Fruit fly (Drosophila melanogaster) whole organism, embryonic: Measurements from ENCODE around the gene CG31287.

Source experiments
- Bdp1 ChIP-seq: fragments of 200-800 bp; sonication (Bioruptor generic); optimal IDR thresholded peaks from 3 replicates; lab custom pipeline; 2016; ENCODE audit warnings: missing biosample characterization, missing genetic modification characterization
- Bgb ChIP-seq: fragments of 200-800 bp; sonication (Bioruptor generic); IDR thresholded peaks from 2 replicates; pipeline ENCODE4 v1.3.6; 2022; ENCODE audit warnings: missing biosample characterization, missing genetic modification characterization; ENCODE audit not compliant: partially characterized antibody
- CG10431 ChIP-seq: fragments of 200-800 bp; sonication (Bioruptor generic); optimal IDR thresholded peaks from 3 replicates; lab custom pipeline; 2018; ENCODE audit warnings: missing biosample characterization, mild to moderate bottlenecking, missing genetic modification characterization
- CG11093 ChIP-seq: fragments of 200-800 bp; sonication (Bioruptor generic); IDR thresholded peaks from 3 replicates; pipeline ENCODE4 v1.3.6; 2022; ENCODE audit warnings: missing biosample characterization, missing genetic modification characterization
- CG11696 ChIP-seq: fragments of 200-800 bp; sonication (Bioruptor generic); IDR thresholded peaks from 2 replicates; pipeline ENCODE4 v1.3.6; 2022; ENCODE audit warnings: missing biosample characterization, missing genetic modification characterization
- CG14014 ChIP-seq: fragments of 200-800 bp; sonication (Bioruptor generic); IDR thresholded peaks from 2 replicates; pipeline ENCODE4 v1.3.6; 2022; ENCODE audit warnings: missing biosample characterization, missing genetic modification characterization
- CG14667 ChIP-seq: fragments of 200-800 bp; sonication (Bioruptor generic); IDR thresholded peaks from 2 replicates; pipeline ENCODE4 v1.3.6; 2022; ENCODE audit warnings: missing biosample characterization, missing genetic modification characterization
- CG14965 ChIP-seq: fragments of 200-800 bp; sonication (Bioruptor generic); optimal IDR thresholded peaks from 2 replicates; lab custom pipeline; 2016; ENCODE audit warnings: missing biosample characterization, missing genetic modification characterization, borderline replicate concordance
- CG15696 ChIP-seq: fragments of 200-800 bp; sonication (Bioruptor generic); optimal IDR thresholded peaks from 2 replicates; lab custom pipeline; 2019; ENCODE audit warnings: missing biosample characterization, mild to moderate bottlenecking, missing genetic modification characterization, moderate library complexity
- CG17612 ChIP-seq: fragments of 200-800 bp; sonication (Bioruptor generic); IDR thresholded peaks from 2 replicates; pipeline ENCODE4 v1.3.6; 2022; ENCODE audit warnings: missing biosample characterization, missing genetic modification characterization
- CG1792 ChIP-seq: fragments of 200-800 bp; sonication (Bioruptor generic); optimal IDR thresholded peaks from 2 replicates; lab custom pipeline; 2016; ENCODE audit warnings: missing biosample characterization, missing genetic modification characterization
- CG18764 ChIP-seq: fragments of 200-800 bp; sonication (Bioruptor generic); optimal IDR thresholded peaks from 3 replicates; lab custom pipeline; 2016; ENCODE audit warnings: missing biosample characterization, missing genetic modification characterization
- CG2875 ChIP-seq: fragments of 200-800 bp; sonication (Bioruptor generic); optimal IDR thresholded peaks from 2 replicates; lab custom pipeline; 2017; ENCODE audit warnings: missing biosample characterization, mild to moderate bottlenecking, missing genetic modification characterization, missing genetic modification reagents
- CG3065 ChIP-seq: fragments of 200-800 bp; sonication (Bioruptor generic); optimal IDR thresholded peaks from 2 replicates; lab custom pipeline; 2016; ENCODE audit warnings: missing biosample characterization, missing genetic modification characterization
- CG31441 ChIP-seq: fragments of 200-800 bp; sonication (Bioruptor generic); IDR thresholded peaks from 2 replicates; pipeline ENCODE4 v1.3.6; 2022; ENCODE audit warnings: missing biosample characterization, missing genetic modification characterization
- CG33557 ChIP-seq: fragments of 200-800 bp; sonication (Bioruptor generic); optimal IDR thresholded peaks from 2 replicates; lab custom pipeline; 2019; ENCODE audit warnings: missing biosample characterization, mild to moderate bottlenecking, missing genetic modification characterization, moderate library complexity
- CG4854 ChIP-seq: fragments of 200-800 bp; sonication (Bioruptor generic); optimal IDR thresholded peaks from 2 replicates; lab custom pipeline; 2016; ENCODE audit warnings: missing biosample characterization, missing genetic modification characterization, inconsistent platforms
- CG5953 ChIP-seq: fragments of 200-800 bp; sonication (Bioruptor generic); IDR thresholded peaks from 2 replicates; pipeline ENCODE4 v1.3.6; 2022; ENCODE audit warnings: missing biosample characterization, missing genetic modification characterization
- CG6175 ChIP-seq: fragments of 200-800 bp; sonication (Bioruptor generic); IDR thresholded peaks from 3 replicates; pipeline ENCODE4 v1.3.6; 2022; ENCODE audit warnings: missing biosample characterization, missing genetic modification characterization
- CG7839 ChIP-seq: fragments of 200-800 bp; sonication (Bioruptor generic); optimal IDR thresholded peaks from 3 replicates; lab custom pipeline; 2018; ENCODE audit warnings: missing biosample characterization, mild to moderate bottlenecking, missing genetic modification characterization, moderate library complexity
- CG8944 ChIP-seq: fragments of 200-800 bp; sonication (Bioruptor generic); optimal IDR thresholded peaks from 3 replicates; lab custom pipeline; 2016; ENCODE audit warnings: missing biosample characterization, missing genetic modification characterization
- CG9876 ChIP-seq: fragments of 200-800 bp; sonication (Bioruptor generic); optimal IDR thresholded peaks from 2 replicates; lab custom pipeline; 2016; ENCODE audit warnings: missing biosample characterization, missing genetic modification characterization
- Camta ChIP-seq: fragments of 200-800 bp; sonication (Bioruptor generic); optimal IDR thresholded peaks from 2 replicates; lab custom pipeline; 2016; ENCODE audit warnings: missing biosample characterization, missing genetic modification characterization
- Drgx ChIP-seq: fragments of 200-800 bp; sonication (Bioruptor generic); IDR thresholded peaks from 2 replicates; pipeline ENCODE4 v1.3.6; 2022; ENCODE audit warnings: missing biosample characterization, missing genetic modification characterization
- HmgD ChIP-seq: fragments of 200-800 bp; sonication (Bioruptor generic); optimal IDR thresholded peaks from 3 replicates; lab custom pipeline; 2016; ENCODE audit warnings: missing biosample characterization, missing genetic modification characterization
- Mad ChIP-seq: fragments of 200-800 bp; sonication (Bioruptor generic); optimal IDR thresholded peaks from 2 replicates; lab custom pipeline; 2016; ENCODE audit warnings: missing biosample characterization, missing genetic modification characterization
- Opbp ChIP-seq: fragments of 200-800 bp; sonication (Bioruptor generic); IDR thresholded peaks from 3 replicates; pipeline ENCODE4 v1.3.6; 2022; ENCODE audit warnings: missing biosample characterization, missing genetic modification characterization; ENCODE audit not compliant: partially characterized antibody
- PHDP ChIP-seq: fragments of 200-800 bp; sonication (Bioruptor generic); optimal IDR thresholded peaks from 3 replicates; lab custom pipeline; 2018; ENCODE audit warnings: missing biosample characterization, mild to moderate bottlenecking, missing genetic modification characterization, moderate library complexity
- Taf1 ChIP-seq: fragments of 200-800 bp; sonication (Bioruptor generic); IDR thresholded peaks from 2 replicates; pipeline ENCODE4 v1.3.6; 2022; ENCODE audit warnings: missing biosample characterization, missing genetic modification characterization
- Tbp ChIP-seq: fragments of >200 bp; optimal IDR thresholded peaks from 2 replicates; lab custom pipeline; 2018; ENCODE audit warnings: missing biosample characterization, missing genetic modification characterization
- ap ChIP-seq: fragments of 200-800 bp; sonication (Bioruptor generic); IDR thresholded peaks from 2 replicates; pipeline ENCODE4 v1.3.6; 2022; ENCODE audit warnings: missing biosample characterization, missing genetic modification characterization
- ara ChIP-seq: fragments of 200-800 bp; sonication (Bioruptor generic); IDR thresholded peaks from 2 replicates; pipeline ENCODE4 v1.3.6; 2022; ENCODE audit warnings: missing biosample characterization, missing genetic modification characterization
- ase ChIP-seq: fragments of 200-800 bp; sonication (Bioruptor generic); IDR thresholded peaks from 3 replicates; pipeline ENCODE4 v1.3.6; 2022; ENCODE audit warnings: missing biosample characterization, missing genetic modification characterization
- bcd ChIP-seq: fragments of 200-800 bp; sonication (Bioruptor generic); optimal IDR thresholded peaks from 2 replicates; lab custom pipeline; 2017; ENCODE audit warnings: missing biosample characterization, mild to moderate bottlenecking, missing genetic modification characterization
- bigmax ChIP-seq: fragments of 200-800 bp; sonication (Bioruptor generic); optimal IDR thresholded peaks from 2 replicates; lab custom pipeline; 2018; ENCODE audit warnings: missing biosample characterization, mild to moderate bottlenecking, missing genetic modification characterization
- cato ChIP-seq: fragments of 200-800 bp; sonication (Bioruptor generic); optimal IDR thresholded peaks from 2 replicates; lab custom pipeline; 2016; ENCODE audit warnings: missing biosample characterization, missing genetic modification characterization, borderline replicate concordance
- croc ChIP-seq: fragments of 200-800 bp; sonication (Bioruptor generic); conservative IDR thresholded peaks from 3 replicates; pipeline ENCODE4 v1.3.6; 2022; ENCODE audit warnings: missing biosample characterization, missing genetic modification characterization
- dimm ChIP-seq: fragments of 200-800 bp; sonication (Bioruptor generic); IDR thresholded peaks from 2 replicates; pipeline ENCODE4 v1.3.6; 2022; ENCODE audit warnings: missing biosample characterization, missing genetic modification characterization
- ems ChIP-seq: fragments of 200-800 bp; sonication (Bioruptor generic); optimal IDR thresholded peaks from 3 replicates; lab custom pipeline; 2016; ENCODE audit warnings: missing biosample characterization, missing genetic modification characterization
- fd102C ChIP-seq: fragments of 200-800 bp; sonication (Bioruptor generic); optimal IDR thresholded peaks from 2 replicates; lab custom pipeline; 2018; ENCODE audit warnings: missing biosample characterization, mild to moderate bottlenecking, missing genetic modification characterization, moderate library complexity
- fd3F ChIP-seq: fragments of 200-800 bp; sonication (Bioruptor generic); optimal IDR thresholded peaks from 2 replicates; lab custom pipeline; 2018; ENCODE audit warnings: missing biosample characterization, mild to moderate bottlenecking, missing genetic modification characterization, moderate library complexity
- fd64A ChIP-seq: fragments of 200-800 bp; sonication (Bioruptor generic); optimal IDR thresholded peaks from 3 replicates; lab custom pipeline; 2018; ENCODE audit warnings: missing biosample characterization, mild to moderate bottlenecking, missing genetic modification characterization
- fd96Cb ChIP-seq: fragments of 200-800 bp; sonication (Bioruptor generic); optimal IDR thresholded peaks from 2 replicates; lab custom pipeline; 2018; ENCODE audit warnings: missing biosample characterization, mild to moderate bottlenecking, missing genetic modification characterization, moderate library complexity
- hkb ChIP-seq, 2 experiments: fragments of 200-800 bp in 1 of 2; fragments of >200 bp in 1 of 2; sonication (Bioruptor generic) in 1 of 2; IDR thresholded peaks in 1 of 2; optimal IDR thresholded peaks in 1 of 2; 2 replicates each; pipeline versions ENCODE4 v1.3.6 to Lab custom; 2017 to 2022; ENCODE audit warnings: missing biosample characterization in 1 of 2, missing genetic modification characterization in 1 of 2
- klu ChIP-seq: fragments of 200-800 bp; sonication (Bioruptor generic); IDR thresholded peaks from 2 replicates; pipeline ENCODE4 v1.3.6; 2022; ENCODE audit warnings: missing biosample characterization, missing genetic modification characterization
- pum ChIP-seq: fragments of 200-800 bp; sonication (Bioruptor generic); optimal IDR thresholded peaks from 2 replicates; lab custom pipeline; 2016; ENCODE audit warnings: missing biosample characterization, missing genetic modification characterization
- ranshi ChIP-seq: fragments of 200-800 bp; sonication (Bioruptor generic); IDR thresholded peaks from 2 replicates; pipeline ENCODE4 v1.3.6; 2022; ENCODE audit warnings: missing biosample characterization, missing genetic modification characterization
- row ChIP-seq: fragments of 200-800 bp; sonication (Bioruptor generic); IDR thresholded peaks from 3 replicates; pipeline ENCODE4 v1.3.6; 2022; ENCODE audit warnings: missing biosample characterization, missing genetic modification characterization
- tin ChIP-seq: fragments of 200-800 bp; sonication (Bioruptor generic); optimal IDR thresholded peaks from 3 replicates; lab custom pipeline; 2016; ENCODE audit warnings: missing biosample characterization, missing genetic modification characterization
- twi ChIP-seq: fragments of 200-800 bp; optimal IDR thresholded peaks from 2 replicates; lab custom pipeline; 2019; ENCODE audit warnings: missing biosample characterization, mild to moderate bottlenecking, missing genetic modification characterization, moderate library complexity

CG31287 gene

dm6 chr3R:16205155-16205778, 2.1 kb downstream of the CG31287 start, which contains the start of gene mtSSB (continued):
- peak; percentile 89 for TF ChIP-seq CG2875 (GFP tag; lab: Kevin White, UChicago)
- peak; percentile 86 for TF ChIP-seq CG14014 (GFP tag; lab: Robert Waterston, UW)
- TF ChIP-seq CG9876 (GFP tag; lab: Kevin White, UChicago): peak; percentile 88
- peak; percentile 69 for TF ChIP-seq fd102C (GFP tag; lab: Kevin White, UChicago)
- peak; percentile 33; the same call in 1 of the 2 replicates for TF ChIP-seq Drgx (GFP tag; lab: Robert Waterston, UW)
- peak; percentile 99 for TF ChIP-seq Opbp (GFP tag; lab: Robert Waterston, UW)
- TF ChIP-seq CG1792 (GFP tag; lab: Kevin White, UChicago): peak; percentile 46
- TF ChIP-seq CG17612 (GFP tag; lab: Robert Waterston, UW): peak; percentile 55
- peak; percentile 80 for TF ChIP-seq ara (GFP tag; lab: Robert Waterston, UW)
- TF ChIP-seq bcd: peak; percentile 82
- peak; percentile 73; the same call in 2 of the 3 replicates for TF ChIP-seq CG6175 (GFP tag; lab: Robert Waterston, UW)
- peak; percentile 78 for TF ChIP-seq fd3F (GFP tag; lab: Kevin White, UChicago)
- TF ChIP-seq fd96Cb: peak; percentile 78
- peak; percentile 65 for TF ChIP-seq ems (GFP tag; lab: Kevin White, UChicago)
- TF ChIP-seq Mad: peak; percentile 82
- peak; percentile 58; the same call in 1 of the 2 replicates for TF ChIP-seq dimm (GFP tag; lab: Robert Waterston, UW)
- peak; percentile 92 for TF ChIP-seq CG8944 (GFP tag; lab: Kevin White, UChicago)
- TF ChIP-seq CG11696: peak; percentile 45
- peak; percentile 61 for TF ChIP-seq Bdp1 (GFP tag; lab: Kevin White, UChicago)
- peak; percentile 77 for TF ChIP-seq ranshi
- TF ChIP-seq bigmax (GFP tag; lab: Kevin White, UChicago): peak; percentile 61
- peak; percentile 81; the same call in 2 of the 3 replicates for TF ChIP-seq CG11093 (GFP tag; lab: Robert Waterston, UW)
- no peak for TF ChIP-seq Tbp (GFP tag; lab: Kevin White, UChicago)
- TF ChIP-seq fd64A: peak; percentile 15
- peak; percentile 62 for TF ChIP-seq row (GFP tag; lab: Robert Waterston, UW)
- peak; percentile 78; the same call in 1 of the 2 replicates for TF ChIP-seq Taf1 (GFP tag; lab: Robert Waterston, UW)
- peak; percentile 55 for TF ChIP-seq cato (GFP tag; lab: Kevin White, UChicago)
- TF ChIP-seq CG4854 (GFP tag; lab: Kevin White, UChicago): peak; percentile 81
- TF ChIP-seq CG18764 (GFP tag; lab: Kevin White, UChicago): peak; percentile 89
- TF ChIP-seq CG14965 (GFP tag; lab: Kevin White, UChicago): peak; percentile 72
- TF ChIP-seq CG3065 (GFP tag; lab: Kevin White, UChicago): peak; percentile 68
- peak; percentile 89 for TF ChIP-seq CG5953 (GFP tag; lab: Robert Waterston, UW)
- TF ChIP-seq CG33557 (GFP tag; lab: Kevin White, UChicago): peak; percentile 68
- peak; percentile 90 for TF ChIP-seq pum (GFP tag; lab: Kevin White, UChicago)
- peak; percentile 86 for TF ChIP-seq CG14667 (GFP tag; lab: Robert Waterston, UW)
- peak; percentile 91 for TF ChIP-seq ase
- peak; percentile 85 for TF ChIP-seq PHDP (tag; lab: Kevin White, UChicago)
- peak; percentile 74 for TF ChIP-seq ap (GFP tag; lab: Robert Waterston, UW)
- TF ChIP-seq hkb (optimal IDR thresholded peaks at IDR 0.05; lab: Kevin White, UChicago): no peak
- TF ChIP-seq hkb (GFP tag; IDR thresholded peaks at IDR 0.05; lab: Robert Waterston, UW): peak; percentile 83
- TF ChIP-seq klu (GFP tag; lab: Robert Waterston, UW): peak; percentile 52
- TF ChIP-seq CG15696: peak; percentile 90
- peak; percentile 66 for TF ChIP-seq HmgD (GFP tag; lab: Kevin White, UChicago)
- peak; percentile 59 for TF ChIP-seq CG31441
- TF ChIP-seq CG7839 (tag; lab: Kevin White, UChicago): peak; percentile 86
- TF ChIP-seq croc (GFP tag; lab: Robert Waterston, UW): peak; percentile 71; the same call in 2 of the 3 replicates
- TF ChIP-seq Camta: peak; percentile 87
- TF ChIP-seq twi (tag; lab: Kevin White, UChicago): peak; percentile 68
- peak; percentile 99 for TF ChIP-seq Bgb (GFP tag; lab: Robert Waterston, UW)
- TF ChIP-seq tin (GFP tag; lab: Kevin White, UChicago): peak; percentile 94
- TF ChIP-seq CG10431 (GFP tag; lab: Kevin White, UChicago): no peak
